Worm (Caenorhabditis elegans) whole organism, early embryonic: ENCODE data around the gene gei-13.

ENCODE experiments used
- ama-1 ChIP-seq: fragments of 150-350 bp; optimal IDR thresholded peaks from 2 replicates; lab custom pipeline; 2014
- flt-1 ChIP-seq: fragments of 200-800 bp; sonication (Bioruptor generic); IDR thresholded peaks from 2 replicates; pipeline ENCODE4 v1.3.6; 2022; ENCODE audit warnings: missing genetic modification characterization, missing compliant biosample characterization
- hmg-4 ChIP-seq: fragments of 200-800 bp; sonication (Bioruptor generic); optimal IDR thresholded peaks from 2 replicates; lab custom pipeline; 2018; ENCODE audit warnings: mild to moderate bottlenecking, missing genetic modification characterization, missing compliant biosample characterization
- scrt-1 ChIP-seq: fragments of 200-800 bp; sonication (Bioruptor generic); IDR thresholded peaks from 2 replicates; pipeline ENCODE4 v1.3.6; 2022; ENCODE audit warnings: missing genetic modification characterization, missing compliant biosample characterization
- sea-1 ChIP-seq: fragments of 200-800 bp; sonication (Bioruptor generic); conservative IDR thresholded peaks from 2 replicates; pipeline ENCODE4 v1.3.6; 2022; ENCODE audit warnings: missing genetic modification characterization, missing compliant biosample characterization

- TF ChIP-seq ama-1 (lab: Kevin White, UChicago) (no peak), sea-1 (GFP tag; lab: Robert Waterston, UW) (0 out of 2 replicates have a peak, but pooled peaks have one; percentile 57), scrt-1 (GFP tag; lab: Robert Waterston, UW) (peak; percentile 69; the same call in 1 of the 2 replicates), hmg-4 (GFP tag; lab: Kevin White, UChicago) (peak; percentile 13), flt-1 (peak; percentile 61; the same call in 1 of the 2 replicates)
Measured at ce11 chrIII:9629855-9630254, 7.1 kb downstream of the gei-13 start, which contains the start of gene rpac-19.
